Fruit fly (Drosophila melanogaster): ENCODE results near the gene CG13674.

dm6 chr3L:8218883-8219282 lies at the start of gene CG13674:
- TF ChIP-seq CG7045 (GFP tag; optimal IDR thresholded peaks at IDR 0.05), result no peak
- TF ChIP-seq cic (GFP tag; optimal IDR thresholded peaks at IDR 0.05), result no peak
- TF ChIP-seq CG11617 (GFP tag; optimal IDR thresholded peaks at IDR 0.05), result no peak
- TF ChIP-seq Mnt (GFP tag; optimal IDR thresholded peaks at IDR 0.05), result no peak
- no peak for TF ChIP-seq kay (GFP tag; ENCODE audit: borderline replicate concordance)
- TF ChIP-seq Hr96 (GFP tag; optimal IDR thresholded peaks at IDR 0.05), result no peak
- no peak for TF ChIP-seq CG1620 (GFP tag; optimal IDR thresholded peaks at IDR 0.05)
- no peak for TF ChIP-seq CG14711 (tag; optimal IDR thresholded peaks at IDR 0.05)
- no peak for TF ChIP-seq CG12768 (GFP tag; optimal IDR thresholded peaks at IDR 0.05)
- TF ChIP-seq tj (GFP tag; optimal IDR thresholded peaks at IDR 0.05), result no peak
- no peak for TF ChIP-seq CG33017 (tag; optimal IDR thresholded peaks at IDR 0.05)
- TF ChIP-seq Clk (GFP tag; optimal IDR thresholded peaks at IDR 0.05), result no peak
- TF ChIP-seq CG5204 (GFP tag; optimal IDR thresholded peaks at IDR 0.05), result no peak
- no peak for TF ChIP-seq bab1 (GFP tag; optimal IDR thresholded peaks at IDR 0.05)
